Worm (Caenorhabditis elegans) whole organism, L2 larva: Measurements from ENCODE around the gene sri-50.

ENCODE experiments used
- blmp-1 ChIP-seq: sonication (generic microtip); optimal IDR thresholded peaks from 2 replicates; lab custom pipeline; 2017; ENCODE audit warnings: missing genetic modification characterization, mild to moderate bottlenecking, missing compliant biosample characterization, antibody characterized with exemption, moderate library complexity; ENCODE audit not compliant: insufficient read depth
- skn-1 ChIP-seq: sonication (generic microtip); optimal IDR thresholded peaks from 2 replicates; lab custom pipeline; 2017; ENCODE audit warnings: missing biosample characterization, missing genetic modification characterization

ce11 chrII:3158985-3159384 lies 44.5 kb upstream of the sri-50 start, which contains the start of gene sri-34:
- TF ChIP-seq blmp-1 (tag; lab: Kevin White, UChicago) (no peak), skn-1 (tag; lab: Kevin White, UChicago) (no peak)
